Worm (Caenorhabditis elegans): ENCODE data around the gene ifbp-1.

ifbp-1 gene

DNA sequence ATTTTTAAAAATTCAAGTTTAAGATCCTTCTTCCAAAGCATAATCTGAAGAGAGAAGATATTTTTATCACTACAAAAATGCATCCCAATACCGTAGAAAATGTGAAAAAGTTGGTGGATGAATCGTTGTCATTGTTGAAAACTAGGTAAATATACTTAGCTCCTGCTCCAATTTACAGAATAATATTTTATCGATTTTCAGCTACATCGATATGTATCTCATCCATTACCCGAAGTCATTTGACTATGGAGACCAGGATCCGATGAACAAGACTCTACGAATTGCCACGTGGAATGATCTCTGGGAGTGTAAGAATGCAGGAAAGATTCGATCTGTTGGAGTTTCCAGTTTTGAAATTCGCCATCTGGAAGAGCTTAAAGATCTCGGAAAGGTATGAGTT is 28.4 kb upstream of the ifbp-1 start:
- TF ChIP-seq unc-62 (GFP tag; optimal IDR thresholded peaks at IDR 0.05) = no peak

DNA sequence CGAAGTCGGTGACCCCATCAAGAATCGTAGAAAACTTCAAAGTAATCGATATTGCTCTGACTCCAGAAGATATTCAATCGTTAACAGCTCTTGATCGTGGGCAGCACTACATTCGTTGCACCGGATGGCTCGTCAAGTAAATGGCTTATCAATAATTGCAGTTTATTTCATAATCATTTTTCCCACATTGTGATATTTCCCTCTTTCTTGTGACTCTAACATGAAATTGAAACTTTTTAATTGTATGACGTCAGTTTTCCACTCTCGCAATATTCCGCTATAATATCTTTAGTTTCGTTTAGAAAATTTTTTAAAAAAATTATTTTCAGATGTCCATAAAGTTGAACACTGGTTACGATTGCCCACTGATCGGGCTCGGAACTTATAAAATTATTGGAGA is 27.9 kb upstream of the ifbp-1 start, which contains the start of gene F53F1.3:
F53F1.3 (plus strand) TSS at position 330 of the 400 bp plus-strand sequence.
- TF ChIP-seq unc-62 (GFP tag; optimal IDR thresholded peaks at IDR 0.05) = no peak

DNA sequence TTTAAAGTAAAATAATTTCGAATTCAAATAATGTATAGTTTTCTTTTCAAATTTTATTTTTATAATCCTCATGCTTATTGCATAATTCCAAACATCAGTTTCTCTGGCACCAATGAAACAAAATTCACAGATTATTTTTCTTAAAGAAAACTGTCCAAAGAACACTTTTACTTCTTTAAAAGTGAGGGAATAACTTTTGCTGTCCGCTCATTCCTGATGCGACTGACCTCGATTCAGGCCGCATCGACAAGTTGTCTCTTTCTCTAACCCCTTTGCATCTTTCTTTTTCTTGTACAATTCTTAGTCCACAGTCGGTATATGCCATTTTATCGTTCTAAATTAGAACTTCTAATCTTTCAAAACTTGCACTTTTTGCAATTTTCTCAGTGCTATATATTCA is 26.4 kb upstream of the ifbp-1 start, which contains the start of gene F53F1.2:
F53F1.2 (plus strand) TSS at position 306 of the 400 bp plus-strand sequence.
- TF ChIP-seq unc-62 (GFP tag; optimal IDR thresholded peaks at IDR 0.05) = no peak

DNA sequence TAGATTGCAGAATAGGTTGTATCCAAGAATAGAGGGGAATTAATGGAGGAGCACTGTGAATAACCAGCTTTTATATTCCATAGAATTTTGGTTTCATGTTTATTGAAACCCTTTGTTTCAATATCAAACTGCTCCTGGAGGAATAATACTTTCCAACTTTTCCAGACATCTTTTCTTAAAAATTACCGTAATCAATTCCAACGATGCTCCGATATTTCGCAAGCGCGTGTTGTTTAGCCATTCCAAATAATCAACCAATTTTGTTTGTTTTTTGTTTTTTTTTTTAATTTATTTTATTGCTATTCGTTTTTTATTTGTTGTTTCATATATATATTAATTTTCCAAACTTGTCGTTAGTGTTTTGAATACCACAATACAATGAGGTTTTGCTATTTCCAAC is 26.0 kb upstream of the ifbp-1 start, which contains the start of gene cutl-1:
cutl-1 (minus strand) TSS at position 83 of the 400 bp plus-strand sequence.
- TF ChIP-seq unc-62 (GFP tag; optimal IDR thresholded peaks at IDR 0.05) = no peak

DNA sequence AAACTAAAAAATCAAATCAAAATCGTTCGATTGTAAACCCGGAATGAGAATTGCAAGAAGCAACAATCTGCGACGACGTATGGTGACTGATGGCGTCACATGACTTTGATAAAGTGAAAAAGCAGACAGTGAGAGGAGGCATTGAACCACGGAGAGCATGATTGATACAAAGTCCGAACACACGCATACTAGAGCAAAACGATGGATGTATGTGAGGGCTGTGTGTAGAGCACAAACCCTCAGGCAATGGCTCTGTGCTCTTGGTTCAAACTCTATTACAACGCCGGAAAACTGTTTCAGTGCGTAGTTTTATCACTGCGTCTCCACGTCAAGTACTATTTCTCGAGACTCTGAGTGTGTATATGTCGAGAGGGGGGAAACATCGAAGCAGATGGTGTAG is 22.5 kb upstream of the ifbp-1 start:
- TF ChIP-seq unc-62 (GFP tag; optimal IDR thresholded peaks at IDR 0.05) = no peak

DNA sequence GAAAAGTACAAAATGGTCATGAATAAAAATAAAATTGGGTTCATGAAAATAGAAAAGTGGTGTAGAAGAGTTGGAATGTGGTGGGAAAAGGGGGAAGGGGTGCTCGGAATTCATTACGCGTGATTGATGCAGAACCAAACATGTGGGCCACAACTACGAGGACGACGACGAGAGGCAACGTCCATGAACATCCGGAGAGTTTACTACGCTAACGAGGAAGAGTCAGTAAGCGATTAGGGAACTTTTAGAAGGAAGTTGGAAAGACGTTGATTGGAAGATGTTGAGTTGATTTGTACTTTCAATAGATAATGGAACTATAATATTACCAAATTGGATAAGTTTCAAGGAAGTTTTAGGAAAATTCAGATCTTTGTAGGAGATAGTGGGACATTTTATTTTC is 21.6 kb upstream of the ifbp-1 start:
- TF ChIP-seq unc-62 (GFP tag; optimal IDR thresholded peaks at IDR 0.05) = no peak

DNA sequence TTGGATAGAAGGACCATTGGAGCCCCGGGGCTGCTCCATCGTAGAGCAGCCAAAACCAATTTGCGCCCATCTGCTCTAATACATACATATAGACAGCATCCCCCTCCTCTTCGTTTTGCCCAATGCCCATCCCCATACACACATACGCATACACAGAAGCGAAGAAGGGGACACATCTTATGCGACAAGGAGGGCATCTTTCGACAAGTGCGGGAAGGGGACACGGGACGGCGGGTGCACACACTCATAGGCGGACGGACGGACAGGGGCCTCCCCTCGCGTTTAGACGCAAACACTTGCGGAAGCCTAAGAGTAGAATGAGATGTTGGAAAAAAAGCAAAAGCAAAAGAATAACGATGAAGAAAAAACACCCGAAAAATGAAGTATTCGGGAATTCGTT is 16.4 kb upstream of the ifbp-1 start:
- TF ChIP-seq unc-62 (GFP tag; optimal IDR thresholded peaks at IDR 0.05) = no peak

DNA sequence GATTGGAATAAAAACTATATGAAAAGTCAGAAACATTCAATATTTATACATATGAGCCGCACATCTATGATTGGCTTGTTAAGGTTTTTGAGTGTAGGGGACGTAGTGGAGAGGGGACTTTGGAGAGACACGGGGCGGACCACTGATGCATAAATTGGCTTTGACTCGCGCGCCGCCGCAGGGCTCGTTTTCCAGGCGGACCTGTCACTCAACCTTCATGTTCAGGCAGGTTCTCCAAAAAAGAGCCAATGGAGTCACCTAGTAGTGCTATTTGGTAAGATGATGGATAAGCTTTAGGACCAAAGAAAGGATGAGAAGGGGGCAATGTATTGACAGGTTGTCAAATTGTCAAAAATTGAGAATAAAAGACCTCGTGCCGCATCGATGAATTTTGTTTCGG is 14.9 kb upstream of the ifbp-1 start:
- no peak for TF ChIP-seq unc-62 (GFP tag; optimal IDR thresholded peaks at IDR 0.05)

DNA sequence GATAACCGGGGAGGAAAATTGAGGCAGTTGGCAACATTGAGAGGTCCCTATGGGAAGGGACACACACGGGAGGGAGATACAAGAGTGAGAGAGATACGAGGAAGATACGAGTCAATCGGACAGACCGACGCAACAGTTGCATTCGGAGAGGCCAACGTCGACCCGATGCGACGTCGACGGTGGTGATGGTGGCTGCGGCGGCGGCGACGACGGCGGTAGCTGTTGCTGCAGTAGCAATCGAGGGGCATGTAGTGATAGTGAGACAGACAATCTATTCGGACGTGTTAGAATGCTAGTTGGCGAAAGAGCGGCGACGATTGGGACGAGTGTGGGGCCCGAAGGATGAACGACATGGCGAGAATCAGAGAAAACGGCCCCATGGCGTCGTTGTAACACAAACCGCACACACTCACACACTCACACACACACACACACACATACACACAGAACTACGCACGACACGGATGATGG is 13.3 kb upstream of the ifbp-1 start:
- no peak for TF ChIP-seq unc-62 (GFP tag; optimal IDR thresholded peaks at IDR 0.05)

DNA sequence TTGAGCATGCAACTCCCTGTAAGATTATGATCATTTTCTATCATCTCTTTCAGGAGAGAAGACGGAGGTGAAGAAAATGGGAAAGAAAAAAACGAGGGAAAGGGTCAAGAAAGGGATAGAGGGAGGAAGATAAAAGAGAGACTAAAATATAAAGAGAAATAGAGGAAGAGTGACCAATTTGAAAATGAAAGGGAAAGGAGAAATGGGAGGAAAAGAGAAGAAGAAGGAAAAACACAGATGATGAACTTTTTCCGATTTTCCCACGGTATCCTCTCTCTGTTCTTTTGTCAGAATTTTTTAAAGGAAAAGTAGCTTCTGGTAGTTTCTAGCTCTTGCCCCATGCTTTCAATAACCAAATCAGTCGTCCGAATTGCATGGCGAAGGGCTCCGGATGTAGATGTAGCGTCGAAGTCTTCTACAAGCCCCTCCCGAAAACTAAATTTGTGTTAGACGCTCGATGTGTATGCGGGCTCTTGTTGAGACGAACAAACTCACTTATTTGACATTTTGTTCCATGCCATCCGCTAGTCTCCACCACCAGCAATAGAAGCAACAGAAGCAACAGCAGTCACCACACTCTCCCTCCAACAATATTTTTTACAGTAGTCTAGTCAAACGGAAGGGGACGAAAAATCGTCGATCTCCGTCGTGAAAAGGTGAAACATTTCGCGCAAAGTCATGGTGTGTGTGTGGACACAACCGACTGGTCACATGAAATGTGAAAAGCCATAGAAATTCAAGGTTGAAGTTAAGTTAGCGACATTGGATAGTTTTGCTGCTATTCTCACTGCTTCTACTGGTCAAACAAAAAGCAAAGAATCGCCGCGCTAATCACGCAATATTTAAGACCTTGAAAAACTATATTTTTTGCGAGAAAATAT is 11.6 kb upstream of the ifbp-1 start, which contains the start of gene somi-1:
somi-1 (minus strand) TSS at position 18 of the 881 bp plus-strand sequence.
- TF ChIP-seq unc-62 (GFP tag; optimal IDR thresholded peaks at IDR 0.05) = no peak

DNA sequence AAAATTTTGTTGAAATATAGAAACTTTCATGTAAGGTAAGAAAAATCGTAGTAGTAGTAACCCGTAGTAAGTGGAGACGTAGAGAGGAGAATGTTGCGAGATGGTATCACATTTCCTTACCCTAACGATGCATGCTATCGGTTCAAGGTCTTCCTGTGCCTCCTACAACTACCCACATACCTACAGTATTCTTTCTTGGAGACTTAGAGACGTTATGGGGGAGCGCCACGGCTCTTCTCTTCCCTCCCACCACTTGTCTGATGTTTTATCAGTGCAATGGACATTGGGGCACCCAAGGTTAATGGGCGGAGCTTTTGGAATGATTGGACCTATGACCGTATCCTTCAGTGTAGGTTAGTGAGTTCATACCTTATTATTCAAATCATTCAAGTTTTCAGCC is 10.9 kb upstream of the ifbp-1 start:
- TF ChIP-seq unc-62 (GFP tag; optimal IDR thresholded peaks at IDR 0.05) = no peak

DNA sequence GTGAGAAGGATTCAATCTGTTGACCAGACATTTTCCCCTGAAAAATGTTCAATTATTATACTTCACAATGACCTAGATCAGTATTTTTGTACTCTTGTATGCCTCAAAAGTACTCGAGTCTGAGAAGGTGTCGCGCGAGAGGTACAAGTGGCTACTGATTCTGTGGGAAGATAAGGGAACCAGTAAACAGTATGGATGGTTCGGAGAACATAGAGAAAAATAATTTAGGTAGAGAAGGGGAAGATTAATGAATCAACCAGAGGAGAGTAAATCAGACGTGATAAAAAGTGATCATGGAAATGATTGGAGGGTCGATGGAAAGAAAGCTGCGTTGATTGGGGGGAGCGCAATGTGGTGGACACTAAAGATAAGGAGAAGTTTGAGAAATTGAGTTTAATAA is 9.4 kb upstream of the ifbp-1 start:
- TF ChIP-seq unc-62 (GFP tag; optimal IDR thresholded peaks at IDR 0.05) = no peak

DNA sequence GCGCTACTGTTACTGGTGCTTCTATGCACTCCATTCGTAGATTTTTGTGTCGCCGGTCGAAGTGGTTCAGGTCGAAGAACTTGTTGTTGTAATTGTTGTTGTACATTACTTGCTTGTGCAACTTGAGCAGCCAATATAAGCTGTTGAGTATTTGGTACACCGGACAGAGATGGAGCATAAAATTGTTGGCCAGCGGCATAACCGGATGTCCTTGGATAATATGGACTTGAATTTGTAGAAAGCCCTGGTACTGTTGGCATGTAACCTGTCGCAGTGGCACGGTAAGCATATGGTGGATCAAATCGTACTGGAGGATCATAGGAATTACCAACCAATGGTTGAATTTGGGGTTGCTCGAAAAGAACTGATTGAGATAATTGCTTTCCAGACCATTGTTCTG is 8.9 kb upstream of the ifbp-1 start:
- no peak for TF ChIP-seq unc-62 (GFP tag; optimal IDR thresholded peaks at IDR 0.05)

DNA sequence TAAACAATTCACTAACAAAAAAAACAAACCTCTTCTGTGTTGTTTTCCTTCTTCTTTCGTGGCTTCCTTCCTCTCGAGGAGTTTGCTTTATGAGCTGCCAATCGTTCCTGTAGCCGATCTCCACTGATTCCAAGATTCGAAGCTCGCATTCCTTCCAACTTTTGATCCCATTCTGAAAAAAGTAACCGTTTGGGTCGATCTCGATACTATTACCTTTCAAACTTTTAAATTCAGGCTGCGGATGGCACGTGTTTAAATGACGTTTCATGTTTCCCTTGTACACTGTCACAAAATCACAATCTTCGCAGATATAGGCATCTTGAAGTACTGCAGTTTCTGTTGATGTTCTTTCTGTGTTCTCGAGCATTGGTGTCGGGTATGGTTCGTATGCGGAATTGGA is 7.4 kb upstream of the ifbp-1 start:
- no peak for TF ChIP-seq unc-62 (GFP tag; optimal IDR thresholded peaks at IDR 0.05)

DNA sequence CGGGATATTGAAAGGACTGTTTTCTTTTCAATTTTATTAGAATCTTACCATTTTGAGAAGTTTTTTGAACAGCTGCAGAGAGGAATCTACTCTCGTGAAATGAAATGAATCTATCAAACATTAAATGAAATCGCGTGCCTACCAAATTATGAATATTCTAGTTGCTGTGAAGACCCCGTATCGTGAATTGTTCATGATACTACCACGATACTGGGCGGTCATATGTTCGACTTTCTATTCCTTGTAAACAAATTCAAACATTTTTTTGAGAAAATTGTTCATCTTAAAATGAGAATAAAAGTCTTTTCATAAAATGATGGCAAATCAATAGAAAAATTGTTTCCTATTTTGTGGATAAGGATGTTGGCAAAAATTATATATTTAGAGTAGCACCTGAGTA is 5.7 kb upstream of the ifbp-1 start, which contains the start of gene gcy-34:
gcy-34 (minus strand) TSS at position 101 of the 400 bp plus-strand sequence.
- TF ChIP-seq unc-62 (GFP tag; optimal IDR thresholded peaks at IDR 0.05) = no peak

DNA sequence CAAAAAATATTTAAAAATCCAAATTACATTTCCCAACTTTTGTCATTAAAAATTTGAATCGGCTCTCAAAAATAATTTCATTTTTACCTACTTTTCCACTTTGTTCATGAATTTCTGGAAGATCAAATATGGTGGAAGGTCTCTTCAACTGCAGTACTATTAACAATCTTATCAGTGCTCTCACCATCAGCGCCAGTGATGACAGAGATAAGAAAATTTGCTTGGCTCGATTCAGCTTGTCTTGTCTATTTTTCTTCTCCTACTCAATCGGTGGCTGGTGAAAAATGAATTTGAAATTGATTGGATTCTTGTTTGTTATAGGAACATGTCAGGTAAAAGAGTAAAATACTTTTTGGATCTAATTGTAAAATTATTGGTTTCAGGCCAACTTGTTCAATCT is 918 bp upstream of the ifbp-1 start, which contains the start of gene cpz-2:
cpz-2 (plus strand) TSS at position 210 of the 400 bp plus-strand sequence.
- TF ChIP-seq unc-62 (GFP tag; optimal IDR thresholded peaks at IDR 0.05) = no peak

DNA sequence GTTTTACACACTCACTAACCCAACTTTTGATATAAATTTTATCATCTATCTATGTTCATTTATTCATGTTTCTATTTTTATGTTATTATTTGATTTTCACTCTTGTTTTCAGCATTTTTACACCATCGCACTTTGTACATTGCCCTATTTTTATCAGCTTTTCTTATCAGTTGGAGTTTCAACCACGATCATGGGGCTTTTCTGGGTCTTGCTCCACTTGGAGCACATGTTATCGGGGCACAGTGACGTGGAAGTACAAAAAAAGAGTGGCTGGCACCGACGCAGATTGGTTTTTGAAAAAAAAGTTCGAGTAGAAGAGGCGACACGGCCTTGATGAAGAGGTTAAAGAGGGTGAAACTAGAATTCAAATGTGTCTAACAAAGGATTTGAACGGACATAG is 2.9 kb downstream of the ifbp-1 start:
- no peak for TF ChIP-seq unc-62 (GFP tag; optimal IDR thresholded peaks at IDR 0.05)
